Worm (Caenorhabditis elegans): ENCODE measurements around the gene cyp-25A2.

DNA sequence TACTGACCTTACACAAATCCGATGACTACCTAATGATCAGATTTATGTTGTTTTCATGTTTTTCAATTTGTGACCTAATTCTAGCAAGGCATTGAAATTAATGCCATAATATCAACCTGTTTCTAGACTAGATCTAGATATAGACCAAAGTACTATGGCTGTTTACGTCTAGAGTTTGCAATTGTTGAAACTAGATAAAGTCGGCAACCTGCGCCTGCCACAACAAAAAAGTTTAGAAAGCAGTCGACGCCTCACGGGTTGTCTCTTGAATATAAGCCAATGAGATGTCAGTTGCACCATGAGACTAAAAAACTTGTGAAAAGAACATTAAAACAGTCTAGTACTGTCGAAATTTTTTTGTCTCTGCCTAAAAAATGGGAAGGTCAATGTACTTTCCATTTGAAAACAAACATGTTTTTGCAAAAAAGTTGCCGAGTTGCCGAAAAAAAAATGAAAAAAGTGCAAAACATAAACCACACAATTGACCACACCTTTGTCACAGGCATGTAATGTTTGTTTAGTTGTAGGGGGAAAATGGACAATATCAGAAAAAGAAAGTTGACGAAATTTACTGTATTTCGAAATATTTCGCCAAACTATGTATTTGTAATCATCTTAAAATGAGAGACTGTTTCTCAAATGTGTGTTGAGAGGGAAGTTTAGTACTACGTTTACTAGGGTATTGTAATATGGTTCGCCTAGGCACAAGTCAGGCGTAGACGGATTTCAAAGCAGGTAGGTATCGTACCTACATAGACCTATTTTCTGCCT is 44.1 kb downstream of the cyp-25A2 start:
- no peak for TF ChIP-seq ama-1 (optimal IDR thresholded peaks at IDR 0.05)
- TF ChIP-seq ets-7 (tag; optimal IDR thresholded peaks at IDR 0.05) = no peak
- TF ChIP-seq tbx-37 (GFP tag; conservative IDR thresholded peaks at IDR 0.05) = no peak
- TF ChIP-seq pes-1 (GFP tag; IDR thresholded peaks at IDR 0.05) = no peak
- no peak for TF ChIP-seq aly-1 (tag; optimal IDR thresholded peaks at IDR 0.05)
- TF ChIP-seq flt-1 (GFP tag; IDR thresholded peaks at IDR 0.05) = no peak
